Fruit fly (Drosophila melanogaster) whole organism, embryonic: ENCODE measurements around the gene CG32106.
A peak's percentile ranks its signal among the peaks of the same experiment; 100 is the strongest.

Experiments used
- Awh ChIP-seq: fragments of 200-800 bp; sonication (Bioruptor generic); IDR thresholded peaks from 2 replicates; pipeline ENCODE4, ENCODE4 v1.3.6; 2022; ENCODE audit warnings: missing biosample characterization, missing genetic modification characterization
- Bteb2 ChIP-seq: fragments of 200-800 bp; sonication (Bioruptor generic); optimal IDR thresholded peaks from 2 replicates; lab custom pipeline; 2016; ENCODE audit warnings: missing biosample characterization, missing genetic modification characterization
- CG1024 ChIP-seq: fragments of 200-800 bp; sonication (Bioruptor generic); IDR thresholded peaks from 2 replicates; pipeline ENCODE4 v1.3.6; 2022; ENCODE audit warnings: missing biosample characterization, missing genetic modification characterization
- CG10431 ChIP-seq: fragments of 200-800 bp; sonication (Bioruptor generic); optimal IDR thresholded peaks from 3 replicates; lab custom pipeline; 2018; ENCODE audit warnings: missing biosample characterization, mild to moderate bottlenecking, missing genetic modification characterization
- CG10543 ChIP-seq: fragments of 200-800 bp; sonication (Bioruptor generic); optimal IDR thresholded peaks from 3 replicates; lab custom pipeline; 2017; ENCODE audit warnings: missing biosample characterization, mild to moderate bottlenecking, missing genetic modification characterization, moderate library complexity
- CG11093 ChIP-seq: fragments of 200-800 bp; sonication (Bioruptor generic); IDR thresholded peaks from 3 replicates; pipeline ENCODE4 v1.3.6; 2022; ENCODE audit warnings: missing biosample characterization, missing genetic modification characterization
- CG12104 ChIP-seq: fragments of 200-800 bp; sonication (Bioruptor generic); optimal IDR thresholded peaks from 3 replicates; lab custom pipeline; 2016; ENCODE audit warnings: missing biosample characterization, missing genetic modification characterization
- CG13287 ChIP-seq: fragments of 200-800 bp; sonication (Bioruptor generic); IDR thresholded peaks from 2 replicates; pipeline ENCODE4 v1.3.6; 2022; ENCODE audit warnings: missing biosample characterization, missing genetic modification characterization; ENCODE audit not compliant: partially characterized antibody
- CG14710 ChIP-seq: fragments of 200-800 bp; sonication (Bioruptor generic); optimal IDR thresholded peaks from 3 replicates; lab custom pipeline; 2019; ENCODE audit warnings: missing biosample characterization, mild to moderate bottlenecking, missing genetic modification characterization, moderate library complexity
- CG15011 ChIP-seq: fragments of 200-800 bp; sonication (Bioruptor generic); optimal IDR thresholded peaks from 3 replicates; lab custom pipeline; 2018; ENCODE audit warnings: missing biosample characterization, mild to moderate bottlenecking, missing genetic modification characterization
- CG16779 ChIP-seq: fragments of 200-800 bp; sonication (Bioruptor generic); IDR thresholded peaks from 2 replicates; pipeline ENCODE4 v1.3.6; 2022; ENCODE audit warnings: missing biosample characterization, missing genetic modification characterization
- CG16863 ChIP-seq: fragments of 200-800 bp; sonication (Bioruptor generic); optimal IDR thresholded peaks from 3 replicates; lab custom pipeline; 2016; ENCODE audit warnings: missing biosample characterization, missing genetic modification characterization
- CG31365 ChIP-seq: fragments of 200-800 bp; sonication (Bioruptor generic); optimal IDR thresholded peaks from 2 replicates; lab custom pipeline; 2018; ENCODE audit warnings: missing biosample characterization, mild to moderate bottlenecking, missing genetic modification characterization
- CG34376 ChIP-seq: fragments of 200-800 bp; sonication (Bioruptor generic); optimal IDR thresholded peaks from 2 replicates; lab custom pipeline; 2018; ENCODE audit warnings: missing biosample characterization, mild to moderate bottlenecking, missing genetic modification characterization
- CG34422 ChIP-seq: fragments of 200-800 bp; sonication (Bioruptor generic); IDR thresholded peaks from 3 replicates; pipeline ENCODE4 v1.3.6; 2022; ENCODE audit warnings: missing biosample characterization, missing genetic modification characterization
- CG5180 ChIP-seq: fragments of 200-800 bp; sonication (Bioruptor generic); optimal IDR thresholded peaks from 3 replicates; lab custom pipeline; 2017; ENCODE audit warnings: missing biosample characterization, missing genetic modification characterization, mild to moderate bottlenecking, moderate library complexity, missing genetic modification reagents
- CG7928 ChIP-seq: fragments of 200-800 bp; sonication (Bioruptor generic); optimal IDR thresholded peaks from 2 replicates; lab custom pipeline; 2017; ENCODE audit warnings: missing biosample characterization, mild to moderate bottlenecking, missing genetic modification characterization
- CG7987 ChIP-seq: fragments of 200-800 bp; sonication (Bioruptor generic); optimal IDR thresholded peaks from 2 replicates; lab custom pipeline; 2018; ENCODE audit warnings: missing biosample characterization, mild to moderate bottlenecking, missing genetic modification characterization, moderate library complexity
- Dbx ChIP-seq: fragments of 200-800 bp; sonication (Bioruptor generic); IDR thresholded peaks from 3 replicates; pipeline ENCODE4 v1.3.6; 2022; ENCODE audit warnings: missing biosample characterization, missing genetic modification characterization
- Deaf1 ChIP-seq: fragments of 200-800 bp; optimal IDR thresholded peaks from 3 replicates; lab custom pipeline; 2019; ENCODE audit warnings: missing biosample characterization, mild to moderate bottlenecking, missing genetic modification characterization, moderate library complexity
- Dfd ChIP-seq, 2 experiments: fragments of >200 bp; optimal IDR thresholded peaks; 2 replicates each; lab custom pipeline; 2017; ENCODE audit warnings: missing biosample characterization in 2 of 2, missing genetic modification characterization in 2 of 2
- Dref ChIP-seq: fragments of 200-800 bp; sonication (Bioruptor generic); IDR thresholded peaks from 2 replicates; pipeline ENCODE4 v1.3.6; 2022; ENCODE audit warnings: missing biosample characterization, missing genetic modification characterization
- Drgx ChIP-seq: fragments of 200-800 bp; sonication (Bioruptor generic); IDR thresholded peaks from 2 replicates; pipeline ENCODE4 v1.3.6; 2022; ENCODE audit warnings: missing biosample characterization, missing genetic modification characterization
- E2f1 ChIP-seq: fragments of 200-800 bp; sonication (Bioruptor generic); IDR thresholded peaks from 2 replicates; pipeline ENCODE4 v1.3.6; 2022; ENCODE audit warnings: missing biosample characterization, missing genetic modification characterization
- GATAe ChIP-seq: fragments of 200-800 bp; sonication (Bioruptor generic); conservative IDR thresholded peaks from 2 replicates; pipeline ENCODE4 v1.3.6; 2022; ENCODE audit warnings: missing biosample characterization, missing genetic modification characterization
- Med ChIP-seq: fragments of 200-800 bp; sonication (Bioruptor generic); peaks from one replicate; lab custom pipeline; 2016; ENCODE audit warnings: missing biosample characterization, missing genetic modification characterization, mild to moderate bottlenecking, inconsistent platforms, moderate library complexity
- Nf-YB ChIP-seq: fragments of 200-800 bp; sonication (Bioruptor generic); optimal IDR thresholded peaks from 3 replicates; lab custom pipeline; 2019; ENCODE audit warnings: missing biosample characterization, mild to moderate bottlenecking, missing genetic modification characterization, moderate library complexity
- Nf-YC ChIP-seq: fragments of 200-800 bp; optimal IDR thresholded peaks from 3 replicates; lab custom pipeline; 2019; ENCODE audit warnings: missing biosample characterization, mild to moderate bottlenecking, missing genetic modification characterization, moderate library complexity
- Oaz ChIP-seq: fragments of 200-800 bp; sonication (Bioruptor generic); IDR thresholded peaks from 2 replicates; pipeline ENCODE4 v1.3.6; 2022; ENCODE audit warnings: missing biosample characterization, missing genetic modification characterization
- PHDP ChIP-seq: fragments of 200-800 bp; sonication (Bioruptor generic); optimal IDR thresholded peaks from 3 replicates; lab custom pipeline; 2018; ENCODE audit warnings: missing biosample characterization, mild to moderate bottlenecking, missing genetic modification characterization, moderate library complexity
- Side ChIP-seq: fragments of 200-800 bp; sonication (Bioruptor generic); optimal IDR thresholded peaks from 2 replicates; lab custom pipeline; 2016; ENCODE audit warnings: missing biosample characterization, missing genetic modification characterization
- Sox102F ChIP-seq: fragments of 200-800 bp; sonication (Bioruptor generic); optimal IDR thresholded peaks from 2 replicates; lab custom pipeline; 2018; ENCODE audit warnings: missing biosample characterization, mild to moderate bottlenecking, missing genetic modification characterization, moderate library complexity
- Xrp1 ChIP-seq: fragments of 200-800 bp; sonication (Bioruptor generic); IDR thresholded peaks from 2 replicates; pipeline ENCODE4 v1.3.6; 2022; ENCODE audit warnings: missing biosample characterization, missing genetic modification characterization
- al ChIP-seq: fragments of 200-800 bp; sonication (Bioruptor generic); IDR thresholded peaks from 2 replicates; pipeline ENCODE4 v1.3.6; 2022; ENCODE audit warnings: missing biosample characterization, missing genetic modification characterization
- ase ChIP-seq: fragments of 200-800 bp; sonication (Bioruptor generic); IDR thresholded peaks from 3 replicates; pipeline ENCODE4 v1.3.6; 2022; ENCODE audit warnings: missing biosample characterization, missing genetic modification characterization
- bcd ChIP-seq: fragments of 200-800 bp; sonication (Bioruptor generic); optimal IDR thresholded peaks from 2 replicates; lab custom pipeline; 2017; ENCODE audit warnings: missing biosample characterization, mild to moderate bottlenecking, missing genetic modification characterization
- croc ChIP-seq: fragments of 200-800 bp; sonication (Bioruptor generic); conservative IDR thresholded peaks from 3 replicates; pipeline ENCODE4 v1.3.6; 2022; ENCODE audit warnings: missing biosample characterization, missing genetic modification characterization
- danr ChIP-seq: fragments of 200-800 bp; sonication (Bioruptor generic); IDR thresholded peaks from 2 replicates; pipeline ENCODE4 v1.3.6; 2022; ENCODE audit warnings: missing biosample characterization, missing genetic modification characterization
- dmrt99B ChIP-seq: fragments of 200-800 bp; sonication (Bioruptor generic); optimal IDR thresholded peaks from 2 replicates; lab custom pipeline; 2018; ENCODE audit warnings: missing biosample characterization, mild to moderate bottlenecking, missing genetic modification characterization, moderate library complexity
- grau ChIP-seq: fragments of 200-800 bp; optimal IDR thresholded peaks from 3 replicates; lab custom pipeline; 2019; ENCODE audit warnings: missing biosample characterization, mild to moderate bottlenecking, missing genetic modification characterization, moderate library complexity
- hbn ChIP-seq: fragments of 200-800 bp; sonication (Bioruptor generic); IDR thresholded peaks from 2 replicates; pipeline ENCODE4 v1.3.6; 2022; ENCODE audit warnings: missing biosample characterization, missing genetic modification characterization; ENCODE audit not compliant: partially characterized antibody
- nmo ChIP-seq: fragments of 200-800 bp; sonication (Bioruptor generic); optimal IDR thresholded peaks from 2 replicates; lab custom pipeline; 2018; ENCODE audit warnings: missing biosample characterization, mild to moderate bottlenecking, missing genetic modification characterization, moderate library complexity
- odd ChIP-seq: fragments of 200-800 bp; sonication (Bioruptor generic); optimal IDR thresholded peaks from 2 replicates; lab custom pipeline; 2017; ENCODE audit warnings: missing biosample characterization, mild to moderate bottlenecking, missing genetic modification characterization
- otp ChIP-seq: fragments of 200-800 bp; sonication (Bioruptor generic); IDR thresholded peaks from 3 replicates; pipeline ENCODE4, ENCODE4 v1.3.6; 2022; ENCODE audit warnings: missing biosample characterization, missing genetic modification characterization
- pita ChIP-seq: fragments of 200-800 bp; sonication (Bioruptor generic); optimal IDR thresholded peaks from 2 replicates; lab custom pipeline; 2017; ENCODE audit warnings: missing biosample characterization, mild to moderate bottlenecking, missing genetic modification characterization
- rib ChIP-seq: fragments of 200-800 bp; sonication (Bioruptor generic); IDR thresholded peaks from 2 replicates; pipeline ENCODE4 v1.3.6; 2022; ENCODE audit warnings: missing biosample characterization, missing genetic modification characterization
- salm ChIP-seq: fragments of 200-800 bp; sonication (Bioruptor generic); optimal IDR thresholded peaks from 2 replicates; lab custom pipeline; 2018; ENCODE audit warnings: missing biosample characterization, mild to moderate bottlenecking, missing genetic modification characterization
- sd ChIP-seq: fragments of 200-800 bp; sonication (Bioruptor generic); optimal IDR thresholded peaks from 3 replicates; lab custom pipeline; 2018; ENCODE audit warnings: missing biosample characterization, mild to moderate bottlenecking, missing genetic modification characterization, moderate library complexity
- trem ChIP-seq: fragments of 200-800 bp; optimal IDR thresholded peaks from 3 replicates; lab custom pipeline; 2019; ENCODE audit warnings: missing biosample characterization, mild to moderate bottlenecking, missing genetic modification characterization, moderate library complexity

CG32106 gene

dm6 chr3L:12803159-12804034 is 24.9 kb upstream of the CG32106 start (continued):
- TF ChIP-seq CG5180 (GFP tag; lab: Kevin White, UChicago) (no peak), Awh (no peak), bcd (GFP tag; lab: Kevin White, UChicago) (peak; percentile 45), hbn (GFP tag; lab: Robert Waterston, UW) (no peak), sd (peak; percentile 97), PHDP (tag; lab: Kevin White, UChicago) (peak; percentile 17), Oaz (0 out of 2 replicates have a peak, but pooled peaks have one; percentile 30), CG14710 (tag; lab: Kevin White, UChicago) (no peak), Side (GFP tag; lab: Kevin White, UChicago) (peak; percentile 54), grau (tag; lab: Kevin White, UChicago) (peak; percentile 69), danr (GFP tag; lab: Robert Waterston, UW) (no peak), trem (tag; lab: Kevin White, UChicago) (no peak), rib (GFP tag; lab: Robert Waterston, UW) (peak; percentile 83), CG12104 (peak; percentile 44), CG11093 (no peak), CG7987 (GFP tag; lab: Kevin White, UChicago) (no peak), Drgx (GFP tag; lab: Robert Waterston, UW) (no peak), salm (tag; lab: Kevin White, UChicago) (no peak), CG31365 (no peak), CG15011 (GFP tag; lab: Kevin White, UChicago) (peak; percentile 14), croc (GFP tag; lab: Robert Waterston, UW) (no peak), Dfd (GFP tag; optimal IDR thresholded peaks at IDR 0.05; lab: Kevin White, UChicago) (peak in 1 of 2 experiments; percentile 44), CG34422 (peak; percentile 46; the same call in 1 of the 3 replicates), CG10431 (no peak), ase (GFP tag; lab: Robert Waterston, UW) (no peak), CG1024 (GFP tag; lab: Robert Waterston, UW) (no peak), Deaf1 (tag; lab: Kevin White, UChicago) (peak; percentile 22), Sox102F (GFP tag; lab: Kevin White, UChicago) (peak; percentile 45), CG10543 (peak; percentile 50), nmo (GFP tag; lab: Kevin White, UChicago) (peak; percentile 37), al (GFP tag; lab: Robert Waterston, UW) (peak; percentile 56), Xrp1 (GFP tag; lab: Robert Waterston, UW) (no peak), pita (GFP tag; lab: Kevin White, UChicago) (no peak), Dref (GFP tag; lab: Robert Waterston, UW) (no peak), GATAe (GFP tag; lab: Robert Waterston, UW) (no peak), CG7928 (GFP tag; lab: Kevin White, UChicago) (peak; percentile 52), CG34376 (GFP tag; lab: Kevin White, UChicago) (no peak), CG16779 (GFP tag; lab: Robert Waterston, UW) (no peak; the same call in 1 of the 2 replicates), Dbx (GFP tag; lab: Robert Waterston, UW) (0 out of 3 replicates have a peak, but pooled peaks have one; percentile 50), Med (GFP tag; lab: Kevin White, UChicago) (no peak), Nf-YB (GFP tag; lab: Kevin White, UChicago) (peak; percentile 20), otp (GFP tag; lab: Robert Waterston, UW) (no peak), CG16863 (GFP tag; lab: Kevin White, UChicago) (peak; percentile 32), Nf-YC (tag; lab: Kevin White, UChicago) (peak; percentile 33), CG13287 (no peak), dmrt99B (tag; lab: Kevin White, UChicago) (peak; percentile 54), Bteb2 (GFP tag; lab: Kevin White, UChicago) (peak; percentile 62), odd (peak; percentile 23), E2f1 (GFP tag; lab: Robert Waterston, UW) (no peak)
